Worm (Caenorhabditis elegans) whole organism, early embryonic: ENCODE results near the gene crn-3.

ENCODE experiments used
- B0310.2 ChIP-seq: sonication (generic microtip); optimal IDR thresholded peaks from 2 replicates; lab custom pipeline; 2016; ENCODE audit warnings: mild to moderate bottlenecking, missing genetic modification characterization, missing compliant biosample characterization
- F13C5.2 ChIP-seq: sonication (generic microtip); optimal IDR thresholded peaks from 2 replicates; lab custom pipeline; 2017; ENCODE audit warnings: mild to moderate bottlenecking, missing genetic modification characterization, inconsistent platforms, missing compliant biosample characterization
- ama-1 ChIP-seq: fragments of 150-350 bp; optimal IDR thresholded peaks from 2 replicates; lab custom pipeline; 2014
- ets-7 ChIP-seq: sonication (generic microtip); optimal IDR thresholded peaks from 2 replicates; lab custom pipeline; 2016; ENCODE audit warnings: missing genotype, missing genetic modification characterization, missing compliant biosample characterization
- tbx-37 ChIP-seq: fragments of 200-800 bp; sonication (Bioruptor generic); conservative IDR thresholded peaks from 2 replicates; pipeline ENCODE4 v1.3.6; 2022; ENCODE audit warnings: missing genetic modification reagents, missing genetic modification characterization, missing compliant biosample characterization

DNA sequence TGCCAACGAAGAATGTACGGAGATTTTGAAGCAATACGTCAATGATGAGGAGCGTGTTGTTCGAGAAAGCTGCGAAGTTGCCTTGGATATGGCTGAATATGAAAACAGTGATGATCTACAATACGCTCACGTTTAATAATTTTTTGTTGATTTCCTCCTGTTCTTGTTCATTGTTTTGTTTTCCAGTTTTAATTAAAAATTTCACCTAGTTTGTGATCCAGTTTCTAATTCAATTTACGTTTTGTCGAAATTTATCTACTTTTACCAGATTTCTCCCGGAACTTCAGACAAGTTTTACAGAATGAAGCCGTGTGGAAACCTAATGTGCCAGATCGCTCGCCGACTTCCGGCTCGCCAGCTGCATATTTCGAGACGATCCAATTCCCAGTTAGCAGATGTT lies 7.0 kb upstream of the crn-3 start, which contains the start of gene dap-3:
- TF ChIP-seq tbx-37 (GFP tag; lab: Robert Waterston, UW) (no peak), B0310.2 (no peak), ama-1 (lab: Kevin White, UChicago) (no peak), ets-7 (tag; lab: Kevin White, UChicago) (no peak), F13C5.2 (tag; lab: Kevin White, UChicago) (no peak)
